Fruit fly (Drosophila melanogaster): Measurements from ENCODE around the gene RIOK2.

DNA sequence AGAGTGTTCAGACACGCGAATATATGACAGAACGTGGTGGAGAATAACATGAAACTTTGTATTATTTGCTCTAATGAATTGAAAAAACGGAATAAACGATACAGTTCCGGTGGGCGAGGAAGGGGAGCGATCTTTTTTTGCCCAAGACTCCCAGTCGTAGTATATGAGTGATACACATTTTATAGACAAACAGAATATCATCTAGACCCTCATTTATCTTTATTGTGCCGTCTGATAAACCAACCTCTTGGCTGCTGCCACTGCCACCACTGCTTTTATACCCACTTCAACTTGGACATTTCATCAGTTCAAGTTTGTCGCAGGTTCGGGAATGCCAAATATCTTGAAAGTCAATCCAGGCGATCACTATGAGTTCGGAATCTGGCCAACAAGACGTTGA lies 49.6 kb upstream of the RIOK2 start, which contains the start of gene CG31106:
- TF ChIP-seq Mio (GFP tag; optimal IDR thresholded peaks at IDR 0.05) (no peak), pan (optimal IDR thresholded peaks at IDR 0.05) (no peak), sage (GFP tag; optimal IDR thresholded peaks at IDR 0.05) (no peak), foxo (GFP tag; optimal IDR thresholded peaks at IDR 0.05) (no peak), Hr78 (GFP tag; optimal IDR thresholded peaks at IDR 0.05) (no peak)
